Fruit fly (Drosophila melanogaster) whole organism, embryonic: Measurements from ENCODE around the gene Spn28B.
A peak's percentile ranks its signal among the peaks of the same experiment; 100 is the strongest.

Experiments
- ATbp ChIP-seq: fragments of 200-800 bp; sonication (Bioruptor generic); optimal IDR thresholded peaks from 2 replicates; lab custom pipeline; 2017; ENCODE audit warnings: missing biosample characterization, mild to moderate bottlenecking, missing genetic modification characterization, missing genetic modification reagents
- Atf6 ChIP-seq: fragments of 200-800 bp; sonication (Bioruptor generic); IDR thresholded peaks from 2 replicates; pipeline ENCODE4 v1.3.6; 2022; ENCODE audit warnings: missing biosample characterization, missing genetic modification characterization
- CG11695 ChIP-seq: fragments of 200-800 bp; sonication (Bioruptor generic); IDR thresholded peaks from 3 replicates; pipeline ENCODE4 v1.3.6; 2022; ENCODE audit warnings: missing biosample characterization, missing genetic modification characterization
- CG12942 ChIP-seq: fragments of 200-800 bp; sonication (Bioruptor generic); optimal IDR thresholded peaks from 3 replicates; lab custom pipeline; 2016; ENCODE audit warnings: missing biosample characterization, missing genetic modification characterization
- CG13287 ChIP-seq: fragments of 200-800 bp; sonication (Bioruptor generic); IDR thresholded peaks from 2 replicates; pipeline ENCODE4 v1.3.6; 2022; ENCODE audit warnings: missing biosample characterization, missing genetic modification characterization; ENCODE audit not compliant: partially characterized antibody
- CG13424 ChIP-seq: fragments of 200-800 bp; sonication (Bioruptor generic); optimal IDR thresholded peaks from 2 replicates; lab custom pipeline; 2019; ENCODE audit warnings: missing biosample characterization, mild to moderate bottlenecking, missing genetic modification characterization, moderate library complexity
- CG15073 ChIP-seq: fragments of 200-800 bp; sonication (Bioruptor generic); optimal IDR thresholded peaks from 2 replicates; lab custom pipeline; 2016; ENCODE audit warnings: missing biosample characterization, missing genetic modification characterization
- CG1647 ChIP-seq: fragments of 200-800 bp; sonication (Bioruptor generic); optimal IDR thresholded peaks from 3 replicates; lab custom pipeline; 2016; ENCODE audit warnings: missing biosample characterization, missing genetic modification characterization
- CG17612 ChIP-seq: fragments of 200-800 bp; sonication (Bioruptor generic); IDR thresholded peaks from 2 replicates; pipeline ENCODE4 v1.3.6; 2022; ENCODE audit warnings: missing biosample characterization, missing genetic modification characterization
- CG18011 ChIP-seq: fragments of 200-800 bp; sonication (Bioruptor generic); optimal IDR thresholded peaks from 2 replicates; lab custom pipeline; 2017; ENCODE audit warnings: missing biosample characterization, missing genetic modification characterization, mild to moderate bottlenecking, moderate library complexity, missing genotype
- CG18764 ChIP-seq: fragments of 200-800 bp; sonication (Bioruptor generic); optimal IDR thresholded peaks from 3 replicates; lab custom pipeline; 2016; ENCODE audit warnings: missing biosample characterization, missing genetic modification characterization
- CG2202 ChIP-seq: fragments of 200-800 bp; sonication (Bioruptor generic); optimal IDR thresholded peaks from 2 replicates; lab custom pipeline; 2018; ENCODE audit warnings: missing biosample characterization, mild to moderate bottlenecking, missing genetic modification characterization
- CG3163 ChIP-seq: fragments of 200-800 bp; sonication (Bioruptor generic); optimal IDR thresholded peaks from 3 replicates; lab custom pipeline; 2016; ENCODE audit warnings: missing biosample characterization, missing genetic modification characterization
- CG3726 ChIP-seq: fragments of 200-800 bp; sonication (Bioruptor generic); IDR thresholded peaks from 3 replicates; pipeline ENCODE4, ENCODE4 v1.3.6; 2022; ENCODE audit warnings: missing biosample characterization, missing genetic modification characterization
- CG6791 ChIP-seq: fragments of 200-800 bp; sonication (Bioruptor generic); IDR thresholded peaks from 3 replicates; pipeline ENCODE4 v1.3.6; 2022; ENCODE audit warnings: missing biosample characterization, missing genetic modification characterization; ENCODE audit not compliant: partially characterized antibody
- CG8944 ChIP-seq: fragments of 200-800 bp; sonication (Bioruptor generic); optimal IDR thresholded peaks from 3 replicates; lab custom pipeline; 2016; ENCODE audit warnings: missing biosample characterization, missing genetic modification characterization
- CG9797 ChIP-seq: fragments of 200-800 bp; sonication (Bioruptor generic); optimal IDR thresholded peaks from 3 replicates; lab custom pipeline; 2018; ENCODE audit warnings: missing biosample characterization, mild to moderate bottlenecking, missing genetic modification characterization
- CHES-1-like ChIP-seq: fragments of 200-800 bp; sonication (Bioruptor generic); optimal IDR thresholded peaks from 2 replicates; lab custom pipeline; 2016; ENCODE audit warnings: missing biosample characterization, missing genetic modification characterization
- Dbx ChIP-seq: fragments of 200-800 bp; sonication (Bioruptor generic); IDR thresholded peaks from 3 replicates; pipeline ENCODE4 v1.3.6; 2022; ENCODE audit warnings: missing biosample characterization, missing genetic modification characterization
- Dip2 ChIP-seq: fragments of 200-800 bp; sonication (Bioruptor generic); IDR thresholded peaks from 2 replicates; pipeline ENCODE4 v1.3.6; 2022; ENCODE audit warnings: missing biosample characterization, missing genetic modification characterization
- ERR ChIP-seq: fragments of 200-800 bp; sonication (Bioruptor generic); optimal IDR thresholded peaks from 2 replicates; lab custom pipeline; 2016; ENCODE audit warnings: missing biosample characterization, missing genetic modification characterization
- Fer1 ChIP-seq: fragments of 200-800 bp; sonication (Bioruptor generic); optimal IDR thresholded peaks from 2 replicates; lab custom pipeline; 2017; ENCODE audit warnings: missing biosample characterization, mild to moderate bottlenecking, missing genetic modification characterization
- Gsc ChIP-seq: fragments of 200-800 bp; sonication (Bioruptor generic); IDR thresholded peaks from 2 replicates; pipeline ENCODE4 v1.3.6; 2022; ENCODE audit warnings: missing biosample characterization, missing genetic modification characterization
- HHEX ChIP-seq: fragments of 200-800 bp; sonication (Bioruptor generic); optimal IDR thresholded peaks from 3 replicates; lab custom pipeline; 2017; ENCODE audit warnings: missing biosample characterization, mild to moderate bottlenecking, missing genetic modification characterization, missing genetic modification reagents
- HLH54F ChIP-seq: fragments of 200-800 bp; sonication (Bioruptor generic); optimal IDR thresholded peaks from 3 replicates; lab custom pipeline; 2016; ENCODE audit warnings: missing biosample characterization, missing genetic modification characterization
- Hey ChIP-seq: fragments of 200-800 bp; sonication (Bioruptor generic); optimal IDR thresholded peaks from 3 replicates; lab custom pipeline; 2018; ENCODE audit warnings: missing biosample characterization, mild to moderate bottlenecking, missing genetic modification characterization
- Hmr ChIP-seq: fragments of 200-800 bp; sonication (Bioruptor generic); optimal IDR thresholded peaks from 3 replicates; lab custom pipeline; 2017; ENCODE audit warnings: mild to moderate bottlenecking, missing biosample characterization, missing genetic modification reagents, missing genetic modification characterization
- Lpt ChIP-seq: fragments of >200 bp; optimal IDR thresholded peaks from 2 replicates; lab custom pipeline; 2018; ENCODE audit warnings: missing biosample characterization, missing genetic modification characterization
- Myb ChIP-seq: fragments of 200-800 bp; sonication (Bioruptor generic); optimal IDR thresholded peaks from 2 replicates; lab custom pipeline; 2016; ENCODE audit warnings: missing biosample characterization, missing genetic modification characterization
- Oli ChIP-seq: fragments of 200-800 bp; sonication (Bioruptor generic); optimal IDR thresholded peaks from 2 replicates; lab custom pipeline; 2018; ENCODE audit warnings: missing biosample characterization, mild to moderate bottlenecking, missing genetic modification characterization, moderate library complexity
- PHDP ChIP-seq: fragments of 200-800 bp; sonication (Bioruptor generic); optimal IDR thresholded peaks from 3 replicates; lab custom pipeline; 2018; ENCODE audit warnings: missing biosample characterization, mild to moderate bottlenecking, missing genetic modification characterization, moderate library complexity
- Sin3A ChIP-seq: fragments of >200 bp; optimal IDR thresholded peaks from 2 replicates; lab custom pipeline; 2018
- Spps ChIP-seq: fragments of 200-800 bp; sonication (Bioruptor generic); optimal IDR thresholded peaks from 2 replicates; lab custom pipeline; 2018; ENCODE audit warnings: missing biosample characterization, mild to moderate bottlenecking, missing genetic modification characterization
- ash1 ChIP-seq: fragments of 200-800 bp; sonication (Bioruptor generic); optimal IDR thresholded peaks from 2 replicates; lab custom pipeline; 2018; ENCODE audit warnings: missing biosample characterization, mild to moderate bottlenecking, missing genetic modification characterization
- bsh ChIP-seq, 2 experiments: fragments of 200-800 bp; sonication (Bioruptor generic); optimal IDR thresholded peaks; 2 replicates each; lab custom pipeline; 2017 to 2018; ENCODE audit warnings: mild to moderate bottlenecking in 2 of 2, missing biosample characterization in 2 of 2, missing genetic modification characterization in 2 of 2, moderate library complexity in 1 of 2
- grn ChIP-seq: fragments of 200-800 bp; sonication (Bioruptor generic); optimal IDR thresholded peaks from 3 replicates; lab custom pipeline; 2017; ENCODE audit warnings: missing biosample characterization, missing genetic modification characterization
- ken ChIP-seq: fragments of 200-800 bp; sonication (Bioruptor generic); IDR thresholded peaks from 3 replicates; pipeline ENCODE4 v1.3.6; 2022; ENCODE audit warnings: missing biosample characterization, missing genetic modification characterization
- lab ChIP-seq: fragments of 200-800 bp; sonication (Bioruptor generic); optimal IDR thresholded peaks from 3 replicates; lab custom pipeline; 2017; ENCODE audit warnings: missing biosample characterization, missing genetic modification characterization, mild to moderate bottlenecking, moderate library complexity, missing genetic modification reagents
- lola ChIP-seq, 3 experiments: fragments of >200 bp in 2 of 3; fragments of 200-800 bp in 1 of 3; sonication (Bioruptor generic) in 1 of 3; optimal IDR thresholded peaks; 2 replicates each; lab custom pipeline; 2017 to 2019; ENCODE audit warnings: missing biosample characterization in 3 of 3, missing genetic modification characterization in 3 of 3, mild to moderate bottlenecking in 1 of 3, moderate library complexity in 1 of 3
- luna ChIP-seq: fragments of 200-800 bp; sonication (Bioruptor generic); optimal IDR thresholded peaks from 2 replicates; lab custom pipeline; 2016; ENCODE audit warnings: missing biosample characterization, missing genetic modification characterization
- mld ChIP-seq: fragments of 200-800 bp; sonication (Bioruptor generic); IDR thresholded peaks from 3 replicates; pipeline ENCODE4 v1.3.6; 2022; ENCODE audit warnings: missing biosample characterization, missing genetic modification characterization; ENCODE audit not compliant: partially characterized antibody
- nmo ChIP-seq: fragments of 200-800 bp; sonication (Bioruptor generic); optimal IDR thresholded peaks from 2 replicates; lab custom pipeline; 2018; ENCODE audit warnings: missing biosample characterization, mild to moderate bottlenecking, missing genetic modification characterization, moderate library complexity
- pita ChIP-seq: fragments of 200-800 bp; sonication (Bioruptor generic); optimal IDR thresholded peaks from 2 replicates; lab custom pipeline; 2017; ENCODE audit warnings: missing biosample characterization, mild to moderate bottlenecking, missing genetic modification characterization
- pum ChIP-seq: fragments of 200-800 bp; sonication (Bioruptor generic); optimal IDR thresholded peaks from 2 replicates; lab custom pipeline; 2016; ENCODE audit warnings: missing biosample characterization, missing genetic modification characterization
- repo ChIP-seq: fragments of 200-800 bp; sonication (Bioruptor generic); optimal IDR thresholded peaks from 2 replicates; lab custom pipeline; 2016; ENCODE audit warnings: missing biosample characterization, missing genetic modification characterization
- rib ChIP-seq: fragments of 200-800 bp; sonication (Bioruptor generic); IDR thresholded peaks from 2 replicates; pipeline ENCODE4 v1.3.6; 2022; ENCODE audit warnings: missing biosample characterization, missing genetic modification characterization
- sc ChIP-seq, 3 experiments: fragments of >200 bp in 2 of 3; fragments of 200-800 bp in 1 of 3; sonication (Bioruptor generic) in 1 of 3; optimal IDR thresholded peaks; 2 replicates in 2 of 3; 3 replicates in 1 of 3; lab custom pipeline; 2017; ENCODE audit warnings: mild to moderate bottlenecking in 1 of 3, missing biosample characterization in 1 of 3, missing genetic modification characterization in 1 of 3, missing genetic modification reagents in 1 of 3
- sug ChIP-seq: fragments of 200-800 bp; optimal IDR thresholded peaks from 2 replicates; lab custom pipeline; 2019; ENCODE audit warnings: missing biosample characterization, mild to moderate bottlenecking, missing genetic modification characterization, moderate library complexity
- trh ChIP-seq: fragments of 200-800 bp; sonication (Bioruptor generic); optimal IDR thresholded peaks from 2 replicates; lab custom pipeline; 2016; ENCODE audit warnings: missing biosample characterization, missing genetic modification characterization
- vfl ChIP-seq: fragments of 200-800 bp; sonication (Bioruptor generic); optimal IDR thresholded peaks from 2 replicates; lab custom pipeline; 2016; ENCODE audit warnings: missing biosample characterization, missing genetic modification characterization
- zfh1 ChIP-seq: fragments of 200-800 bp; sonication (Bioruptor generic); IDR thresholded peaks from 3 replicates; pipeline ENCODE4 v1.3.6; 2022; ENCODE audit warnings: missing biosample characterization, missing genetic modification characterization

Spn28B gene

DNA sequence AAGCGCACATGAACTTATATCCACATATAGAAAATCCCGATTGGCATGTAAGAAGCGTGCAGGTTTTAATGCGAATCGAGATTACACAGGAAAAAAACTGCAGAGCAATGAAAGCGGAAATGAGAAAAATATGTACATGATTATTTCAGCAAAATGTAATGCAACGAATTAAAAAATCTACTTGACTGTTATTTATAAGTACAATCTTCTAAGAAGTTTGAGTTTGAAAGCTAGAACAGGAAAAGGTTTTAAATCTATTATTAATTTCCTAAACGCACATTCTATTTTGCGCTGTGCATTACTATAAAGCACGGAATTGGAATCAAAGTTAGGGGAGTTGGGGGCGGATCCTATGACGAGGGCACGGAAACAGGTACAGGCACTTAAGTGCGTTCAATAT is 20.2 kb downstream of the Spn28B start (continued):
- TF ChIP-seq CG6791 (GFP tag; lab: Robert Waterston, UW) (no peak), pum (GFP tag; lab: Kevin White, UChicago) (no peak), CG8944 (GFP tag; lab: Kevin White, UChicago) (no peak), CG2202 (tag; lab: Kevin White, UChicago) (no peak), PHDP (tag; lab: Kevin White, UChicago) (peak; percentile 35), Myb (GFP tag; lab: Kevin White, UChicago) (peak; percentile 5), Dip2 (GFP tag; lab: Robert Waterston, UW) (no peak), CHES-1-like (GFP tag; lab: Kevin White, UChicago) (no peak), repo (GFP tag; lab: Kevin White, UChicago) (no peak), pita (GFP tag; lab: Kevin White, UChicago) (no peak), nmo (GFP tag; lab: Kevin White, UChicago) (peak; percentile 8), CG18011 (GFP tag; lab: Kevin White, UChicago) (no peak), CG15073 (no peak), CG13287 (GFP tag; lab: Robert Waterston, UW) (no peak), Sin3A (lab: Kevin White, UChicago) (no peak), Hey (tag; lab: Kevin White, UChicago) (no peak), ATbp (no peak), HHEX (GFP tag; lab: Kevin White, UChicago) (no peak), Oli (peak; percentile 31), CG3726 (GFP tag; lab: Robert Waterston, UW) (no peak), sc (optimal IDR thresholded peaks at IDR 0.05; lab: Kevin White, UChicago) (no peak), sc (GFP tag; optimal IDR thresholded peaks at IDR 0.05; lab: Kevin White, UChicago) (no peak), ERR (GFP tag; lab: Kevin White, UChicago) (no peak), Atf6 (GFP tag; lab: Robert Waterston, UW) (peak; percentile 68), Dbx (GFP tag; lab: Robert Waterston, UW) (peak; percentile 60; the same call in 1 of the 3 replicates), vfl (no peak), zfh1 (GFP tag; lab: Robert Waterston, UW) (peak; percentile 19; the same call in 1 of the 3 replicates), ken (no peak), grn (GFP tag; lab: Kevin White, UChicago) (no peak), bsh (GFP tag; optimal IDR thresholded peaks at IDR 0.05; lab: Kevin White, UChicago) (peak in 1 of 2 experiments; percentile 54), ash1 (GFP tag; lab: Kevin White, UChicago) (no peak), CG11695 (GFP tag; lab: Robert Waterston, UW) (no peak), Gsc (GFP tag; lab: Robert Waterston, UW) (no peak), trh (GFP tag; lab: Kevin White, UChicago) (no peak), CG9797 (no peak), lola (GFP tag; optimal IDR thresholded peaks at IDR 0.05; lab: Kevin White, UChicago) (no peak), CG17612 (GFP tag; lab: Robert Waterston, UW) (no peak), Lpt (GFP tag; lab: Kevin White, UChicago) (no peak), luna (no peak), CG12942 (GFP tag; lab: Kevin White, UChicago) (no peak), CG3163 (GFP tag; lab: Kevin White, UChicago) (no peak), CG18764 (no peak), Spps (tag; lab: Kevin White, UChicago) (no peak), lab (GFP tag; lab: Kevin White, UChicago) (peak; percentile 66), mld (no peak), sug (tag; lab: Kevin White, UChicago) (no peak), Hmr (GFP tag; lab: Kevin White, UChicago) (peak; percentile 33), Fer1 (GFP tag; lab: Kevin White, UChicago) (no peak), CG13424 (tag; lab: Kevin White, UChicago) (no peak), CG1647 (no peak), HLH54F (GFP tag; lab: Kevin White, UChicago) (peak; percentile 18), rib (GFP tag; lab: Robert Waterston, UW) (0 out of 2 replicates have a peak, but pooled peaks have one; percentile 25)
